Fruit fly (Drosophila melanogaster) S2 (cell line): ENCODE measurements around the gene CG43198.

Experiments
- CG8478 ChIP-seq: fragments of >200 bp; optimal IDR thresholded peaks from 2 replicates; lab custom pipeline; 2018
- CTCF ChIP-seq, 2 experiments: fragments of >200 bp; optimal IDR thresholded peaks; 2 replicates each; lab custom pipeline; 2018

DNA sequence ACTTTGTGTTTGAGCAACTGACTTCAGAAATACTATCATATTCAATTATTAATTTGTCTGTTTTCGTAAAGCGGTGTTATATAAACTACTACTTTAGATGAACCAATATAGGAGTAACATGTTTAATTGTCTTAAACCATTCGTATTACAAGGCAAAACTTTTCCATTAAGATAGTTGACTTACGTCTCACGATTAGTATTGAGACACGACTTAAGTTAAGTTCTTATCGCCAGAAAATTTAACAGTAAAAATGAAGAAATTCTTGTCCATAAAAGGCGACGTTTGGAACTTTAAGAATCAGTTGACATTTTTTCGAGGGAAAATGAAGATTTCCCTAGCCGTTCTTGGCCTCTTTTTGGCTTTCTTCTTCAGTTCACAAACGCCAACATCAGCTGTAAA lies 39.6 kb downstream of the CG43198 start, which contains the start of gene CG42705:
- TF ChIP-seq CG8478 (lab: Kevin White, UChicago) (no peak), CTCF (optimal IDR thresholded peaks at IDR 0.05; lab: Kevin White, UChicago) (no peak)
